Fruit fly (Drosophila melanogaster): ENCODE measurements around the gene REG.

The REG gene

DNA sequence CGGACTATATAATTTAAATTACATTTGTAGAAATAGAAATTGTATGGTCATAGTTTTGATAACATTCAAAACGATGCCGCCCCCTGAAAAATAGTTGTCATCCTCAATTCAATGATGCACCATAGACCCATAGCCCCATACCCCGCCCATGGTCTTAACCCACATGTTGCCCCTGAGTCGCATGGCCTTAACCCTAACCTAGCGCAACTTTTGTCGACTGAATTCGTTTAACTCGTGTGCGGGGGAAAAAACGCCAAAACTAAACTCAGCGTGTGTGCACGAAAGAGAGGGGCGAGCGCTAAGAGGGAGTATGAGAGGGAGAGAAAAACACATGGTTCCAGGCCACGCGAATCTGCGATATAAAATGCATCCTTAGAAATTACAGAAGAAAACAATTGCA is 1.7 kb upstream of the REG start:
- TF ChIP-seq Sox14 (GFP tag; optimal IDR thresholded peaks at IDR 0.05) (no peak), Met (GFP tag; optimal IDR thresholded peaks at IDR 0.05) (no peak), dsx (GFP tag; optimal IDR thresholded peaks at IDR 0.05; ENCODE audit: poor library complexity, severe bottlenecking) (no peak), fkh (GFP tag; optimal IDR thresholded peaks at IDR 0.05) (no peak), CG31627 (GFP tag; optimal IDR thresholded peaks at IDR 0.05) (no peak), CG8632 (GFP tag; optimal IDR thresholded peaks at IDR 0.05) (no peak), CG3919 (GFP tag; optimal IDR thresholded peaks at IDR 0.05) (no peak), CG8319 (GFP tag; optimal IDR thresholded peaks at IDR 0.05) (no peak), lz (GFP tag; optimal IDR thresholded peaks at IDR 0.05) (no peak), CG11762 (GFP tag; optimal IDR thresholded peaks at IDR 0.05; ENCODE audit: insufficient read depth) (no peak), Eip75B (GFP tag; optimal IDR thresholded peaks at IDR 0.05) (no peak), Eip78C (GFP tag) (no peak), Ets21C (GFP tag; optimal IDR thresholded peaks at IDR 0.05) (no peak), CG6808 (GFP tag; optimal IDR thresholded peaks at IDR 0.05) (no peak), CG10669 (GFP tag; optimal IDR thresholded peaks at IDR 0.05) (no peak), CG8119 (GFP tag; IDR thresholded peaks at IDR 0.05) (no peak), CG11902 (GFP tag; optimal IDR thresholded peaks at IDR 0.05) (no peak)

DNA sequence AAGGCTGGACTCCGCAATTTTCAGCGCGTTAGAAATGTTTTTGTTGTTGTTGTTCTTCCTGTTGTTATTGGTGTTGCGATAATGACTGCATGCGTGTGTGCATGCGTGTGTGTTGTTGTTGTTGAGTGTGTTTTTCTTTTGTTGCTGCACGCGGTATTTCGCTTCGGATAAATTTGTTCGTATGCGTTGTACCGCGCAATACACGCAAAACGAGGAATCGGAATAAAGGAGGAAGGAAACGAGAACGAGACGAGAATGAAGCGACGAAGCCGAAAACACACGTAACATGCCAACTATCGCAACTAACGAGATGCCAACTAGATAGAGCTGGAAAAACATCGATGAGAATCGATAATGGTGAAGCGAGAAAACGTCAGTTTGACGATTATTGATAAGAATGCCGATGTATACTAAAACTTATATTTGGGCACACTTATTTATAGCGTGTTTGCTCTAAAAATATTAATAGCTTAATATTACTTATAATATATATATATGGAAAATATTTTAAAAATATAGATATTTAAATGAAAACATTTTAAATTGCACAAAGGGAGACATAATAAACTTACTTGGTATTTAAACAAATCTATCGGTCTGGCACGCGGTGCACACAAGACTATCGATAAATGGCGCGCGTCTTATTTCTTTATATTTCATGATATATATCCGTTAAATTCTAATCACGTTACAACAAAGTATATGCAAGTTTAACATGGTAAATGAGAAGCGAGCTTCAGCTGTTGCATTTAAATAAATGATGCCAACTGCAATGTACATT is 578 bp upstream of the REG start, which contains the start of gene sno:
TSS of gene sno (minus strand) at position 318 of the 781 bp plus-strand sequence.
- TF ChIP-seq fd59A (GFP tag; optimal IDR thresholded peaks at IDR 0.05) (no peak), CG31627 (GFP tag; optimal IDR thresholded peaks at IDR 0.05) (no peak), dac (GFP tag; optimal IDR thresholded peaks at IDR 0.05) (no peak), CG11762 (GFP tag; optimal IDR thresholded peaks at IDR 0.05; ENCODE audit: insufficient read depth) (no peak), dsx (GFP tag; optimal IDR thresholded peaks at IDR 0.05; ENCODE audit: poor library complexity, severe bottlenecking) (no peak), CG10669 (GFP tag; optimal IDR thresholded peaks at IDR 0.05) (no peak), ss (GFP tag; optimal IDR thresholded peaks at IDR 0.05) (no peak), CG3919 (GFP tag; optimal IDR thresholded peaks at IDR 0.05) (no peak), CG11902 (GFP tag; optimal IDR thresholded peaks at IDR 0.05) (no peak), CG6854 (GFP tag; optimal IDR thresholded peaks at IDR 0.05) (no peak), vri (GFP tag; optimal IDR thresholded peaks at IDR 0.05) (peak; percentile 61), Hr4 (GFP tag; optimal IDR thresholded peaks at IDR 0.05) (no peak), CG6276 (GFP tag; optimal IDR thresholded peaks at IDR 0.05) (no peak), fd85E (GFP tag; optimal IDR thresholded peaks at IDR 0.05) (no peak), CG7368 (GFP tag; optimal IDR thresholded peaks at IDR 0.05) (no peak), Eip78C (GFP tag) (peak; percentile 40), svp (GFP tag) (peak; percentile 39), CG16779 (tag; optimal IDR thresholded peaks at IDR 0.05) (no peak), CG6792 (GFP tag; optimal IDR thresholded peaks at IDR 0.05) (no peak), CG8632 (GFP tag; optimal IDR thresholded peaks at IDR 0.05) (no peak), Sox102F (GFP tag; optimal IDR thresholded peaks at IDR 0.05) (no peak), Ets21C (GFP tag; optimal IDR thresholded peaks at IDR 0.05) (no peak), salr (GFP tag; optimal IDR thresholded peaks at IDR 0.05) (no peak), cyc (GFP tag; optimal IDR thresholded peaks at IDR 0.05) (no peak), Hr39 (GFP tag; optimal IDR thresholded peaks at IDR 0.05) (no peak), Gug (GFP tag; IDR thresholded peaks at IDR 0.05) (no peak), Hr38 (GFP tag; optimal IDR thresholded peaks at IDR 0.05) (no peak), Lpt (GFP tag; optimal IDR thresholded peaks at IDR 0.05) (no peak), esn (GFP tag; optimal IDR thresholded peaks at IDR 0.05) (no peak), topi (GFP tag; optimal IDR thresholded peaks at IDR 0.05) (no peak), CG6808 (GFP tag; optimal IDR thresholded peaks at IDR 0.05) (no peak), CG10631 (GFP tag; optimal IDR thresholded peaks at IDR 0.05) (peak; percentile 7), CG34406 (GFP tag; optimal IDR thresholded peaks at IDR 0.05) (no peak), spab (GFP tag; optimal IDR thresholded peaks at IDR 0.05) (no peak), Eip93F (GFP tag; optimal IDR thresholded peaks at IDR 0.05) (no peak), CG32006 (GFP tag; optimal IDR thresholded peaks at IDR 0.05) (no peak), CG8319 (GFP tag; optimal IDR thresholded peaks at IDR 0.05) (no peak), Met (GFP tag; optimal IDR thresholded peaks at IDR 0.05) (no peak), CG4318 (GFP tag; optimal IDR thresholded peaks at IDR 0.05) (no peak), eg (GFP tag; IDR thresholded peaks at IDR 0.05) (no peak), OdsH (GFP tag; optimal IDR thresholded peaks at IDR 0.05) (no peak), CG1621 (tag; optimal IDR thresholded peaks at IDR 0.05) (no peak)
